Fruit fly (Drosophila melanogaster): ENCODE data around the gene Rap1.

The Rap1 gene

DNA sequence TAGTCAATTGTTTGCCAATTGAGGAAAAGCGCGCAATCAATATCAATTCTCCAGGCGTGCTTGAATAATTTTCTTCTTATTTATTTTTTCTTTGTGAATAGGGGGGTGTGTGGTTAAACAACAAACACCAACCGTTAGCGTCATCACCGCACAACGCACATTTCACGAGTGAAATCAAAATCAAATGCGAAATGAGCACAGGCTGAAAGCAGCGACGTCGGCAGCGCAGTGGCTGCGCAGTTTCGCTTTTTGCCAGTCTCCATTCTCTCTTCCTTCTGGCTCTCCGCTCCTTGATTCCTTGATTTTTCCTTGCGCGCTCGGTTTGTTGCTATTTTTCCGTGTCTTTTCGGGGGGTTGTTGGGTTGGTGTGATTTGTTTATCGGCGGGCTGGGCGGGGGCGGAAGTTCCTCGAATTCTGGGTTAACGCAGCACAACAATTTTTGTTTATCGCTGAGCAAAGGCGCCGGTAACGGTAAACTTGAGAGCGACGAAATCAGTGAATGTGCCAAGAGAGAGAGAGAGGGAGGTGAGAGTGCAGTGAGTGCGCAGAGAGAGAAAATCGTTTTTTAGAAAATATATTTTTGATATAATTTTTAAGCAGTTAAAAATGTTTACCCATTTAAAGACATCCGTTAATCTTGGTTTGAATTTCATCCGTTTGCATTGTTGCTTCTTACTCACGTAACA, 21.0 kb upstream of the Rap1 start, which contains the start of gene CG13937 (continued):
- TF ChIP-seq CG3065 (GFP tag; optimal IDR thresholded peaks at IDR 0.05) = no peak
- TF ChIP-seq ab (GFP tag; optimal IDR thresholded peaks at IDR 0.05) = no peak
- TF ChIP-seq Side (GFP tag; optimal IDR thresholded peaks at IDR 0.05) = no peak
- no peak for TF ChIP-seq CG10321 (GFP tag; IDR thresholded peaks at IDR 0.05)
- TF ChIP-seq sima (GFP tag; optimal IDR thresholded peaks at IDR 0.05) = no peak
- TF ChIP-seq Bgb (GFP tag; IDR thresholded peaks at IDR 0.05; ENCODE audit: partially characterized antibody) = no peak
- no peak for TF ChIP-seq Lpt (GFP tag; optimal IDR thresholded peaks at IDR 0.05)
- TF ChIP-seq Ssrp (tag; optimal IDR thresholded peaks at IDR 0.05) = no peak
- TF ChIP-seq CG31365 (tag; optimal IDR thresholded peaks at IDR 0.05) = no peak
- TF ChIP-seq CG3726 (GFP tag; IDR thresholded peaks at IDR 0.05) = no peak
- TF ChIP-seq CG34224 (GFP tag; IDR thresholded peaks at IDR 0.05; ENCODE audit: partially characterized antibody) = no peak
- peak; percentile 44 for TF ChIP-seq lab (GFP tag; optimal IDR thresholded peaks at IDR 0.05)
- peak; percentile 46 for TF ChIP-seq ewg (GFP tag; optimal IDR thresholded peaks at IDR 0.05)
- no peak for TF ChIP-seq CG13123 (GFP tag; optimal IDR thresholded peaks at IDR 0.05)
- no peak for TF ChIP-seq CG15011 (GFP tag; optimal IDR thresholded peaks at IDR 0.05)
- no peak for TF ChIP-seq Kr (GFP tag; optimal IDR thresholded peaks at IDR 0.05)
- TF ChIP-seq cwo (GFP tag; optimal IDR thresholded peaks at IDR 0.05) = no peak
- TF ChIP-seq Eip74EF (GFP tag; optimal IDR thresholded peaks at IDR 0.05) = no peak
- TF ChIP-seq Dip2 (GFP tag; IDR thresholded peaks at IDR 0.05) = no peak
- TF ChIP-seq CG10274 (GFP tag; optimal IDR thresholded peaks at IDR 0.05) = no peak
- peak; percentile 52 for TF ChIP-seq pros (GFP tag; optimal IDR thresholded peaks at IDR 0.05)
- TF ChIP-seq hkb (optimal IDR thresholded peaks at IDR 0.05) = no peak
- TF ChIP-seq hkb (GFP tag; IDR thresholded peaks at IDR 0.05) = no peak
- TF ChIP-seq tx (GFP tag; optimal IDR thresholded peaks at IDR 0.05) = no peak
- TF ChIP-seq sd (tag; optimal IDR thresholded peaks at IDR 0.05) = peak; percentile 55
- TF ChIP-seq CG1647 (GFP tag; optimal IDR thresholded peaks at IDR 0.05) = no peak
- no peak for TF ChIP-seq kay (GFP tag; optimal IDR thresholded peaks at IDR 0.05)
- TF ChIP-seq CG8478 (optimal IDR thresholded peaks at IDR 0.05) = no peak
- TF ChIP-seq E2f2 (GFP tag; IDR thresholded peaks at IDR 0.05) = no peak
- no peak for TF ChIP-seq CG9876 (GFP tag; optimal IDR thresholded peaks at IDR 0.05)
- TF ChIP-seq otp (GFP tag; IDR thresholded peaks at IDR 0.05) = no peak
- TF ChIP-seq oc (tag; optimal IDR thresholded peaks at IDR 0.05) = no peak
- no peak for TF ChIP-seq zen (tag; optimal IDR thresholded peaks at IDR 0.05)
- no peak for TF ChIP-seq psq (GFP tag; optimal IDR thresholded peaks at IDR 0.05)
- TF ChIP-seq chn (GFP tag; optimal IDR thresholded peaks at IDR 0.05) = no peak
- TF ChIP-seq dysf (GFP tag; IDR thresholded peaks at IDR 0.05) = no peak
- no peak for TF ChIP-seq Dad (GFP tag; optimal IDR thresholded peaks at IDR 0.05)
- TF ChIP-seq Abd-B (GFP tag; optimal IDR thresholded peaks at IDR 0.05) = no peak
- TF ChIP-seq ara (GFP tag; IDR thresholded peaks at IDR 0.05) = no peak
- no peak for TF ChIP-seq CG13624 (GFP tag; optimal IDR thresholded peaks at IDR 0.05)
- no peak for TF ChIP-seq chm (GFP tag; IDR thresholded peaks at IDR 0.05)
- TF ChIP-seq Oli (tag; optimal IDR thresholded peaks at IDR 0.05) = no peak
- TF ChIP-seq CG6654 (GFP tag; optimal IDR thresholded peaks at IDR 0.05) = no peak
- no peak for TF ChIP-seq unpg (GFP tag; optimal IDR thresholded peaks at IDR 0.05)
- TF ChIP-seq Dek (tag; optimal IDR thresholded peaks at IDR 0.05) = no peak
- TF ChIP-seq CG16863 (GFP tag; optimal IDR thresholded peaks at IDR 0.05) = no peak
- no peak for TF ChIP-seq Hr78 (GFP tag; optimal IDR thresholded peaks at IDR 0.05)
- peak in 1 of 2 experiments; percentile 81 for TF ChIP-seq Hr51 (GFP tag; optimal IDR thresholded peaks at IDR 0.05)
- TF ChIP-seq Hr39 (optimal IDR thresholded peaks at IDR 0.05) = no peak
- TF ChIP-seq CG18764 (GFP tag; optimal IDR thresholded peaks at IDR 0.05) = no peak
- TF ChIP-seq CG9727 (GFP tag; optimal IDR thresholded peaks at IDR 0.05) = no peak

Measured in whole organism, embryonic.